Fruit fly (Drosophila melanogaster) whole organism, embryonic: Measurements from ENCODE around the gene CG7377.

ENCODE experiments used
- Bgb ChIP-seq: fragments of 200-800 bp; sonication (Bioruptor generic); IDR thresholded peaks from 2 replicates; pipeline ENCODE4 v1.3.6; 2022; ENCODE audit warnings: missing biosample characterization, missing genetic modification characterization; ENCODE audit not compliant: partially characterized antibody
- BtbVII ChIP-seq: fragments of 200-800 bp; sonication (Bioruptor generic); optimal IDR thresholded peaks from 3 replicates; lab custom pipeline; 2017; ENCODE audit warnings: missing biosample characterization, mild to moderate bottlenecking, missing genetic modification characterization
- CG10267 ChIP-seq: fragments of 200-800 bp; sonication (Bioruptor generic); optimal IDR thresholded peaks from 2 replicates; lab custom pipeline; 2018; ENCODE audit warnings: missing biosample characterization, mild to moderate bottlenecking, missing genetic modification characterization, moderate library complexity
- CG10321 ChIP-seq: fragments of 200-800 bp; sonication (Bioruptor generic); IDR thresholded peaks from 2 replicates; pipeline ENCODE4 v1.3.6; 2022; ENCODE audit warnings: missing biosample characterization, missing genetic modification characterization
- CG13894 ChIP-seq: fragments of 200-800 bp; sonication (Bioruptor generic); optimal IDR thresholded peaks from 3 replicates; lab custom pipeline; 2018; ENCODE audit warnings: missing biosample characterization, mild to moderate bottlenecking, missing genetic modification characterization, moderate library complexity
- CG15479 ChIP-seq: fragments of 200-800 bp; sonication (Bioruptor generic); optimal IDR thresholded peaks from 3 replicates; lab custom pipeline; 2019; ENCODE audit warnings: missing biosample characterization, mild to moderate bottlenecking, missing genetic modification characterization, moderate library complexity
- CG1603 ChIP-seq: fragments of 200-800 bp; sonication (Bioruptor generic); optimal IDR thresholded peaks from 2 replicates; lab custom pipeline; 2019; ENCODE audit warnings: missing biosample characterization, mild to moderate bottlenecking, missing genetic modification characterization, moderate library complexity
- CG1832 ChIP-seq: fragments of 200-800 bp; sonication (Bioruptor generic); optimal IDR thresholded peaks from 2 replicates; lab custom pipeline; 2017; ENCODE audit warnings: missing biosample characterization, mild to moderate bottlenecking, missing genetic modification characterization, inconsistent platforms
- CG18599 ChIP-seq: fragments of 200-800 bp; sonication (Bioruptor generic); optimal IDR thresholded peaks from 3 replicates; lab custom pipeline; 2017; ENCODE audit warnings: missing biosample characterization, missing genetic modification characterization, mild to moderate bottlenecking, moderate library complexity, missing genetic modification reagents
- CG18764 ChIP-seq: fragments of 200-800 bp; sonication (Bioruptor generic); optimal IDR thresholded peaks from 3 replicates; lab custom pipeline; 2016; ENCODE audit warnings: missing biosample characterization, missing genetic modification characterization
- CG2875 ChIP-seq: fragments of 200-800 bp; sonication (Bioruptor generic); optimal IDR thresholded peaks from 2 replicates; lab custom pipeline; 2017; ENCODE audit warnings: missing biosample characterization, mild to moderate bottlenecking, missing genetic modification characterization, missing genetic modification reagents
- CG4360 ChIP-seq: fragments of 200-800 bp; sonication (Bioruptor generic); IDR thresholded peaks from 2 replicates; pipeline ENCODE4 v1.3.6; 2022; ENCODE audit warnings: missing biosample characterization, missing genetic modification characterization
- CG8478 ChIP-seq: fragments of >200 bp; optimal IDR thresholded peaks from 2 replicates; lab custom pipeline; 2018
- CG9437 ChIP-seq: fragments of 200-800 bp; sonication (Bioruptor generic); optimal IDR thresholded peaks from 2 replicates; lab custom pipeline; 2018; ENCODE audit warnings: missing biosample characterization, mild to moderate bottlenecking, missing genetic modification characterization
- D19A ChIP-seq: fragments of 200-800 bp; optimal IDR thresholded peaks from 3 replicates; lab custom pipeline; 2019; ENCODE audit warnings: missing biosample characterization, mild to moderate bottlenecking, missing genetic modification characterization, moderate library complexity
- Deaf1 ChIP-seq: fragments of 200-800 bp; optimal IDR thresholded peaks from 3 replicates; lab custom pipeline; 2019; ENCODE audit warnings: missing biosample characterization, mild to moderate bottlenecking, missing genetic modification characterization, moderate library complexity
- E2f1 ChIP-seq: fragments of 200-800 bp; sonication (Bioruptor generic); IDR thresholded peaks from 2 replicates; pipeline ENCODE4 v1.3.6; 2022; ENCODE audit warnings: missing biosample characterization, missing genetic modification characterization
- ERR ChIP-seq: fragments of 200-800 bp; sonication (Bioruptor generic); optimal IDR thresholded peaks from 2 replicates; lab custom pipeline; 2016; ENCODE audit warnings: missing biosample characterization, missing genetic modification characterization
- Ets97D ChIP-seq: fragments of 200-800 bp; sonication (Bioruptor generic); optimal IDR thresholded peaks from 3 replicates; lab custom pipeline; 2016; ENCODE audit warnings: missing biosample characterization, missing genetic modification characterization
- H2.0 ChIP-seq: fragments of 200-800 bp; sonication (Bioruptor generic); IDR thresholded peaks from 2 replicates; pipeline ENCODE4 v1.3.6; 2022; ENCODE audit warnings: missing biosample characterization, missing genetic modification characterization
- HLH3B ChIP-seq: fragments of 200-800 bp; sonication (Bioruptor generic); IDR thresholded peaks from 2 replicates; pipeline ENCODE4 v1.3.6; 2022; ENCODE audit warnings: missing biosample characterization, missing genetic modification characterization
- HLH54F ChIP-seq: fragments of 200-800 bp; sonication (Bioruptor generic); optimal IDR thresholded peaks from 3 replicates; lab custom pipeline; 2016; ENCODE audit warnings: missing biosample characterization, missing genetic modification characterization
- Hr78 ChIP-seq, 2 experiments: fragments of 200-800 bp in 1 of 2; fragments of >200 bp in 1 of 2; sonication (Bioruptor generic) in 1 of 2; optimal IDR thresholded peaks; 2 replicates each; lab custom pipeline; 2017 to 2019; ENCODE audit warnings: missing biosample characterization in 2 of 2, missing genetic modification characterization in 2 of 2, mild to moderate bottlenecking in 1 of 2, moderate library complexity in 1 of 2
- Lpt ChIP-seq: fragments of >200 bp; optimal IDR thresholded peaks from 2 replicates; lab custom pipeline; 2018; ENCODE audit warnings: missing biosample characterization, missing genetic modification characterization
- MESR4 ChIP-seq: fragments of 200-800 bp; sonication (Bioruptor generic); optimal IDR thresholded peaks from 2 replicates; lab custom pipeline; 2018; ENCODE audit warnings: missing biosample characterization, mild to moderate bottlenecking, missing genetic modification characterization, moderate library complexity
- Nf-YB ChIP-seq: fragments of 200-800 bp; sonication (Bioruptor generic); optimal IDR thresholded peaks from 3 replicates; lab custom pipeline; 2019; ENCODE audit warnings: missing biosample characterization, mild to moderate bottlenecking, missing genetic modification characterization, moderate library complexity
- Sox100B ChIP-seq: fragments of 200-800 bp; sonication (Bioruptor generic); optimal IDR thresholded peaks from 3 replicates; lab custom pipeline; 2018; ENCODE audit warnings: missing biosample characterization, mild to moderate bottlenecking, missing genetic modification characterization
- Sry-δ ChIP-seq: fragments of 200-800 bp; sonication (Bioruptor generic); optimal IDR thresholded peaks from 2 replicates; lab custom pipeline; 2016; ENCODE audit warnings: missing biosample characterization, missing genetic modification characterization
- Ssrp ChIP-seq: fragments of 200-800 bp; sonication (Bioruptor generic); optimal IDR thresholded peaks from 2 replicates; lab custom pipeline; 2018; ENCODE audit warnings: missing biosample characterization, mild to moderate bottlenecking, missing genetic modification characterization, moderate library complexity
- Taf1 ChIP-seq: fragments of 200-800 bp; sonication (Bioruptor generic); IDR thresholded peaks from 2 replicates; pipeline ENCODE4 v1.3.6; 2022; ENCODE audit warnings: missing biosample characterization, missing genetic modification characterization
- ab ChIP-seq: fragments of 200-800 bp; sonication (Bioruptor generic); optimal IDR thresholded peaks from 2 replicates; lab custom pipeline; 2016; ENCODE audit warnings: missing biosample characterization, missing genetic modification characterization
- ap ChIP-seq: fragments of 200-800 bp; sonication (Bioruptor generic); IDR thresholded peaks from 2 replicates; pipeline ENCODE4 v1.3.6; 2022; ENCODE audit warnings: missing biosample characterization, missing genetic modification characterization
- ash1 ChIP-seq: fragments of 200-800 bp; sonication (Bioruptor generic); optimal IDR thresholded peaks from 2 replicates; lab custom pipeline; 2018; ENCODE audit warnings: missing biosample characterization, mild to moderate bottlenecking, missing genetic modification characterization
- ato ChIP-seq: fragments of 200-800 bp; sonication (Bioruptor generic); IDR thresholded peaks from 2 replicates; pipeline ENCODE4 v1.3.6; 2022; ENCODE audit warnings: missing biosample characterization, missing genetic modification characterization; ENCODE audit not compliant: partially characterized antibody
- bbx ChIP-seq: fragments of 200-800 bp; sonication (Bioruptor generic); IDR thresholded peaks from 2 replicates; pipeline ENCODE4 v1.3.6; 2022; ENCODE audit warnings: missing biosample characterization, missing genetic modification characterization; ENCODE audit not compliant: partially characterized antibody
- cg ChIP-seq: fragments of 200-800 bp; sonication (Bioruptor generic); optimal IDR thresholded peaks from 3 replicates; lab custom pipeline; 2019; ENCODE audit warnings: missing biosample characterization, mild to moderate bottlenecking, missing genetic modification characterization, moderate library complexity
- ci ChIP-seq: fragments of 200-800 bp; sonication (Bioruptor generic); IDR thresholded peaks from 3 replicates; pipeline ENCODE4 v1.3.6; 2022; ENCODE audit warnings: missing biosample characterization, missing genetic modification characterization
- crc ChIP-seq: fragments of 200-800 bp; sonication (Bioruptor generic); optimal IDR thresholded peaks from 2 replicates; lab custom pipeline; 2016; ENCODE audit warnings: missing biosample characterization, missing genetic modification characterization
- da ChIP-seq: fragments of 200-800 bp; sonication (Bioruptor generic); optimal IDR thresholded peaks from 2 replicates; lab custom pipeline; 2016; ENCODE audit warnings: missing biosample characterization, missing genetic modification characterization
- gcm ChIP-seq: fragments of 200-800 bp; sonication (Bioruptor generic); optimal IDR thresholded peaks from 2 replicates; lab custom pipeline; 2019; ENCODE audit warnings: missing biosample characterization, mild to moderate bottlenecking, missing genetic modification characterization, moderate library complexity
- hb ChIP-seq: fragments of 200-800 bp; sonication (Bioruptor generic); IDR thresholded peaks from 3 replicates; pipeline ENCODE4 v1.3.6; 2022; ENCODE audit warnings: missing biosample characterization, missing genetic modification characterization; ENCODE audit not compliant: partially characterized antibody
- hbn ChIP-seq: fragments of 200-800 bp; sonication (Bioruptor generic); IDR thresholded peaks from 2 replicates; pipeline ENCODE4 v1.3.6; 2022; ENCODE audit warnings: missing biosample characterization, missing genetic modification characterization; ENCODE audit not compliant: partially characterized antibody
- kni ChIP-seq: fragments of 200-800 bp; sonication (Bioruptor generic); optimal IDR thresholded peaks from 3 replicates; lab custom pipeline; 2017; ENCODE audit warnings: mild to moderate bottlenecking, missing biosample characterization, missing genetic modification reagents, missing genetic modification characterization
- lbe ChIP-seq: fragments of 200-800 bp; sonication (Bioruptor generic); optimal IDR thresholded peaks from 2 replicates; lab custom pipeline; 2016; ENCODE audit warnings: missing biosample characterization, mild to moderate bottlenecking, missing genetic modification characterization
- pfk ChIP-seq: fragments of 200-800 bp; sonication (Bioruptor generic); optimal IDR thresholded peaks from 2 replicates; lab custom pipeline; 2018; ENCODE audit warnings: missing biosample characterization, mild to moderate bottlenecking, missing genetic modification characterization, moderate library complexity
- sima ChIP-seq: fragments of 200-800 bp; sonication (Bioruptor generic); optimal IDR thresholded peaks from 2 replicates; lab custom pipeline; 2016; ENCODE audit warnings: missing biosample characterization, missing genetic modification characterization
- stwl ChIP-seq: fragments of 200-800 bp; sonication (Bioruptor generic); optimal IDR thresholded peaks from 3 replicates; lab custom pipeline; 2018; ENCODE audit warnings: missing biosample characterization, mild to moderate bottlenecking, missing genetic modification characterization, moderate library complexity
- trem ChIP-seq: fragments of 200-800 bp; optimal IDR thresholded peaks from 3 replicates; lab custom pipeline; 2019; ENCODE audit warnings: missing biosample characterization, mild to moderate bottlenecking, missing genetic modification characterization, moderate library complexity
- unpg ChIP-seq: fragments of 200-800 bp; sonication (Bioruptor generic); optimal IDR thresholded peaks from 3 replicates; lab custom pipeline; 2018; ENCODE audit warnings: missing biosample characterization, mild to moderate bottlenecking, missing genetic modification characterization, moderate library complexity
- z ChIP-seq: fragments of 200-800 bp; sonication (Bioruptor generic); IDR thresholded peaks from 3 replicates; pipeline ENCODE4 v1.3.6; 2022; ENCODE audit warnings: missing biosample characterization, missing genetic modification characterization

The CG7377 gene

DNA sequence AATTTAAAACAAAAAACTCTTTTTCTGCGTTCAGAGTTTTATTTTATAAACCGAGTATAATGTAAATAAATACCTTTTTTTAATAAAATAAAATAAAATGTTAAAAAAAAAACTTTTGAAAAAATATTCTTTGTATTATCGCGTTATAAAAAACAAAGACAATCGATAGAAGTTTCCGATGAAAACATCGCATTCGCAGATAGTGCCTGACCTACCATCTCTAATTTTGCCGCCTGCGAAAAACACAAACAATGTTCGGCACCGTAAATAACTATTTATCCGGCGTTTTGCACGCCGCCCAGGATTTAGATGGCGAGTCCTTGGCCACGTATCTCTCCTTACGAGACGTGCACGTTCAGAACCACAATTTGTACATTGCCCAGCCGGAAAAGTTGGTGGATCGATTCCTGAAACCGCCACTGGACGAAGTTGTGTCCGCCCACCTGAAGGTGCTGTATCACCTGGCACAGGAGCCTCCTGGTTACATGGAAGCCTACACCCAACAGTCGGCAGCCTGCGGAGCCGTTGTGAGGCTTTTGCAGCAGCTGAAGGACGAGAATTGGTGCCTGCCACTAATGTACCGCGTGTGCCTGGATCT, 36.8 kb downstream of the CG7377 start, which contains the start of gene PCID2 (continued):
- peak; percentile 45; the same call in 1 of the 2 replicates for TF ChIP-seq ato
- no peak for TF ChIP-seq kni (GFP tag; lab: Kevin White, UChicago)
- TF ChIP-seq trem (tag; lab: Kevin White, UChicago), result no peak
- no peak for TF ChIP-seq CG10321 (GFP tag; lab: Robert Waterston, UW)
- no peak for TF ChIP-seq cg (GFP tag; lab: Kevin White, UChicago)
- no peak for TF ChIP-seq Ets97D (GFP tag; lab: Kevin White, UChicago)
- TF ChIP-seq stwl (tag; lab: Kevin White, UChicago), result peak; percentile 68
- no peak for TF ChIP-seq HLH3B (GFP tag; lab: Robert Waterston, UW)
- no peak for TF ChIP-seq Lpt (GFP tag; lab: Kevin White, UChicago)
- no peak for TF ChIP-seq da
- TF ChIP-seq E2f1, result no peak
- TF ChIP-seq gcm (GFP tag; lab: Kevin White, UChicago), result no peak
- TF ChIP-seq ash1 (GFP tag; lab: Kevin White, UChicago), result no peak
- TF ChIP-seq CG15479, result no peak
- no peak for TF ChIP-seq CG1603 (tag; lab: Kevin White, UChicago)
- TF ChIP-seq ap (GFP tag; lab: Robert Waterston, UW), result no peak
- no peak for TF ChIP-seq BtbVII
- TF ChIP-seq Sox100B (GFP tag; lab: Kevin White, UChicago), result no peak
- no peak for TF ChIP-seq CG1832 (GFP tag; lab: Kevin White, UChicago)
- TF ChIP-seq CG18599 (GFP tag; lab: Kevin White, UChicago), result no peak
- peak; percentile 69 for TF ChIP-seq hb (GFP tag; lab: Robert Waterston, UW)
- no peak for TF ChIP-seq Ssrp
- no peak for TF ChIP-seq ci (GFP tag; lab: Robert Waterston, UW)
- TF ChIP-seq Bgb (GFP tag; lab: Robert Waterston, UW), result peak; percentile 74
- TF ChIP-seq Deaf1 (tag; lab: Kevin White, UChicago), result no peak
- no peak for TF ChIP-seq Taf1 (GFP tag; lab: Robert Waterston, UW)
- no peak for TF ChIP-seq ERR (GFP tag; lab: Kevin White, UChicago)
- no peak for TF ChIP-seq D19A (tag; lab: Kevin White, UChicago)
- no peak for TF ChIP-seq CG13894 (tag; lab: Kevin White, UChicago)
- TF ChIP-seq crc (GFP tag; lab: Kevin White, UChicago), result no peak
- TF ChIP-seq CG9437, result no peak
- TF ChIP-seq lbe (GFP tag; lab: Kevin White, UChicago), result no peak
- no peak for TF ChIP-seq CG10267 (tag; lab: Kevin White, UChicago)
- TF ChIP-seq CG8478 (lab: Kevin White, UChicago), result no peak
- TF ChIP-seq Nf-YB, result no peak
- no peak for TF ChIP-seq HLH54F (GFP tag; lab: Kevin White, UChicago)
- TF ChIP-seq sima, result no peak
- no peak for TF ChIP-seq H2.0 (GFP tag; lab: Robert Waterston, UW)
- no peak for TF ChIP-seq unpg (GFP tag; lab: Kevin White, UChicago)
- TF ChIP-seq z, result no peak
- TF ChIP-seq bbx, result peak; percentile 80
- no peak for TF ChIP-seq CG2875
- no peak for TF ChIP-seq ab (GFP tag; lab: Kevin White, UChicago)
- TF ChIP-seq hbn, result peak; percentile 73
- no peak for TF ChIP-seq Hr78 (GFP tag; optimal IDR thresholded peaks at IDR 0.05; lab: Kevin White, UChicago)
- TF ChIP-seq CG4360 (GFP tag; lab: Robert Waterston, UW), result no peak
- TF ChIP-seq Sry-δ (GFP tag; lab: Kevin White, UChicago), result peak; percentile 77
- TF ChIP-seq CG18764 (GFP tag; lab: Kevin White, UChicago), result no peak
- no peak for TF ChIP-seq MESR4
- TF ChIP-seq pfk (GFP tag; lab: Kevin White, UChicago), result no peak
